Worm (Caenorhabditis elegans): ENCODE results near the gene aars-1.

- TF ChIP-seq hlh-8 (tag; optimal IDR thresholded peaks at IDR 0.05) (no peak), nfya-1 (tag; optimal IDR thresholded peaks at IDR 0.05) (no peak), pat-9 (tag; optimal IDR thresholded peaks at IDR 0.05) (no peak), sox-4 (tag; optimal IDR thresholded peaks at IDR 0.05) (no peak), ceh-24 (tag; optimal IDR thresholded peaks at IDR 0.05) (no peak), ceh-45 (GFP tag; IDR thresholded peaks at IDR 0.05) (no peak), fkh-10 (GFP tag; optimal IDR thresholded peaks at IDR 0.05) (no peak), Y22D7AL.16 (tag; optimal IDR thresholded peaks at IDR 0.05) (no peak), fax-1 (tag; optimal IDR thresholded peaks at IDR 0.05) (no peak), sdc-2 (tag; optimal IDR thresholded peaks at IDR 0.05) (no peak), pros-1 (tag; optimal IDR thresholded peaks at IDR 0.05) (no peak), tbx-2 (tag; optimal IDR thresholded peaks at IDR 0.05) (no peak), pax-1 (tag; optimal IDR thresholded peaks at IDR 0.05) (no peak)
Measured at ce11 chrII:11471916-11472315, 7.6 kb upstream of the aars-1 start, which contains the start of gene mfn-1.
